Fruit fly (Drosophila melanogaster) whole organism, embryonic: ENCODE results near the gene Arp3.

ENCODE experiments used
- ATbp ChIP-seq: fragments of 200-800 bp; sonication (Bioruptor generic); optimal IDR thresholded peaks from 2 replicates; lab custom pipeline; 2017; ENCODE audit warnings: missing biosample characterization, mild to moderate bottlenecking, missing genetic modification characterization, missing genetic modification reagents
- CG10462 ChIP-seq: fragments of 200-800 bp; sonication (Bioruptor generic); optimal IDR thresholded peaks from 2 replicates; lab custom pipeline; 2016; ENCODE audit warnings: missing biosample characterization, missing genetic modification characterization
- CG11093 ChIP-seq: fragments of 200-800 bp; sonication (Bioruptor generic); IDR thresholded peaks from 3 replicates; pipeline ENCODE4 v1.3.6; 2022; ENCODE audit warnings: missing biosample characterization, missing genetic modification characterization
- CG12236 ChIP-seq: fragments of 200-800 bp; sonication (Bioruptor generic); optimal IDR thresholded peaks from 2 replicates; lab custom pipeline; 2016; ENCODE audit warnings: missing biosample characterization, missing genetic modification characterization
- CG13424 ChIP-seq: fragments of 200-800 bp; sonication (Bioruptor generic); optimal IDR thresholded peaks from 2 replicates; lab custom pipeline; 2019; ENCODE audit warnings: missing biosample characterization, mild to moderate bottlenecking, missing genetic modification characterization, moderate library complexity
- CG14014 ChIP-seq: fragments of 200-800 bp; sonication (Bioruptor generic); IDR thresholded peaks from 2 replicates; pipeline ENCODE4 v1.3.6; 2022; ENCODE audit warnings: missing biosample characterization, missing genetic modification characterization
- CG14710 ChIP-seq: fragments of 200-800 bp; sonication (Bioruptor generic); optimal IDR thresholded peaks from 3 replicates; lab custom pipeline; 2019; ENCODE audit warnings: missing biosample characterization, mild to moderate bottlenecking, missing genetic modification characterization, moderate library complexity
- CG14860 ChIP-seq: fragments of 200-800 bp; sonication (Bioruptor generic); IDR thresholded peaks from 3 replicates; pipeline ENCODE4 v1.3.6; 2022; ENCODE audit warnings: missing biosample characterization, missing genetic modification characterization; ENCODE audit not compliant: partially characterized antibody
- CG1529 ChIP-seq: fragments of 200-800 bp; sonication (Bioruptor generic); optimal IDR thresholded peaks from 3 replicates; lab custom pipeline; 2018; ENCODE audit warnings: missing biosample characterization, missing genetic modification characterization
- CG15479 ChIP-seq: fragments of 200-800 bp; sonication (Bioruptor generic); optimal IDR thresholded peaks from 3 replicates; lab custom pipeline; 2019; ENCODE audit warnings: missing biosample characterization, mild to moderate bottlenecking, missing genetic modification characterization, moderate library complexity
- CG16779 ChIP-seq: fragments of 200-800 bp; sonication (Bioruptor generic); IDR thresholded peaks from 2 replicates; pipeline ENCODE4 v1.3.6; 2022; ENCODE audit warnings: missing biosample characterization, missing genetic modification characterization
- CG17802 ChIP-seq: fragments of 200-800 bp; sonication (Bioruptor generic); optimal IDR thresholded peaks from 2 replicates; lab custom pipeline; 2018; ENCODE audit warnings: missing biosample characterization, mild to moderate bottlenecking, missing genetic modification characterization, moderate library complexity
- CG1792 ChIP-seq: fragments of 200-800 bp; sonication (Bioruptor generic); optimal IDR thresholded peaks from 2 replicates; lab custom pipeline; 2016; ENCODE audit warnings: missing biosample characterization, missing genetic modification characterization
- CG30403 ChIP-seq: fragments of 200-800 bp; sonication (Bioruptor generic); optimal IDR thresholded peaks from 3 replicates; lab custom pipeline; 2016; ENCODE audit warnings: missing biosample characterization, missing genetic modification characterization
- CG30431 ChIP-seq: fragments of 200-800 bp; sonication (Bioruptor generic); optimal IDR thresholded peaks from 2 replicates; lab custom pipeline; 2017; ENCODE audit warnings: missing biosample characterization, missing genetic modification characterization
- CG31388 ChIP-seq: fragments of 200-800 bp; sonication (Bioruptor generic); optimal IDR thresholded peaks from 2 replicates; lab custom pipeline; 2016; ENCODE audit warnings: missing biosample characterization, missing genetic modification characterization
- CG34224 ChIP-seq: fragments of 200-800 bp; sonication (Bioruptor generic); IDR thresholded peaks from 3 replicates; pipeline ENCODE4 v1.3.6; 2022; ENCODE audit warnings: missing biosample characterization, missing genetic modification characterization; ENCODE audit not compliant: partially characterized antibody
- CG4854 ChIP-seq: fragments of 200-800 bp; sonication (Bioruptor generic); optimal IDR thresholded peaks from 2 replicates; lab custom pipeline; 2016; ENCODE audit warnings: missing biosample characterization, missing genetic modification characterization, inconsistent platforms
- CG5245 ChIP-seq: fragments of 200-800 bp; sonication (Bioruptor generic); optimal IDR thresholded peaks from 3 replicates; lab custom pipeline; 2016; ENCODE audit warnings: missing biosample characterization, missing genetic modification characterization
- CG7271 ChIP-seq: fragments of 200-800 bp; sonication (Bioruptor generic); optimal IDR thresholded peaks from 2 replicates; lab custom pipeline; 2018; ENCODE audit warnings: missing biosample characterization, mild to moderate bottlenecking, missing genetic modification characterization, moderate library complexity
- CG7556 ChIP-seq: fragments of 200-800 bp; sonication (Bioruptor generic); optimal IDR thresholded peaks from 2 replicates; lab custom pipeline; 2017; ENCODE audit warnings: missing biosample characterization, mild to moderate bottlenecking, missing genetic modification characterization
- Dek ChIP-seq: fragments of 200-800 bp; sonication (Bioruptor generic); optimal IDR thresholded peaks from 3 replicates; lab custom pipeline; 2019; ENCODE audit warnings: missing biosample characterization, mild to moderate bottlenecking, missing genetic modification characterization, moderate library complexity
- E2f1 ChIP-seq: fragments of 200-800 bp; sonication (Bioruptor generic); IDR thresholded peaks from 2 replicates; pipeline ENCODE4 v1.3.6; 2022; ENCODE audit warnings: missing biosample characterization, missing genetic modification characterization
- H15 ChIP-seq: fragments of 200-800 bp; sonication (Bioruptor generic); IDR thresholded peaks from 3 replicates; pipeline ENCODE4 v1.3.6; 2022; ENCODE audit warnings: missing biosample characterization, missing genetic modification characterization
- Hey ChIP-seq: fragments of 200-800 bp; sonication (Bioruptor generic); optimal IDR thresholded peaks from 3 replicates; lab custom pipeline; 2018; ENCODE audit warnings: missing biosample characterization, mild to moderate bottlenecking, missing genetic modification characterization
- HmgD ChIP-seq: fragments of 200-800 bp; sonication (Bioruptor generic); optimal IDR thresholded peaks from 3 replicates; lab custom pipeline; 2016; ENCODE audit warnings: missing biosample characterization, missing genetic modification characterization
- Hr78 ChIP-seq, 2 experiments: fragments of 200-800 bp in 1 of 2; fragments of >200 bp in 1 of 2; sonication (Bioruptor generic) in 1 of 2; optimal IDR thresholded peaks; 2 replicates each; lab custom pipeline; 2017 to 2019; ENCODE audit warnings: missing biosample characterization in 2 of 2, missing genetic modification characterization in 2 of 2, mild to moderate bottlenecking in 1 of 2, moderate library complexity in 1 of 2
- Kr ChIP-seq: fragments of 200-800 bp; sonication (Bioruptor generic); optimal IDR thresholded peaks from 2 replicates; lab custom pipeline; 2017; ENCODE audit warnings: missing biosample characterization, mild to moderate bottlenecking, missing genetic modification characterization
- NC2α ChIP-seq: fragments of 200-800 bp; sonication (Bioruptor generic); optimal IDR thresholded peaks from 2 replicates; lab custom pipeline; 2016; ENCODE audit warnings: missing biosample characterization, missing genetic modification characterization
- NC2β ChIP-seq: fragments of 200-800 bp; sonication (Bioruptor generic); optimal IDR thresholded peaks from 2 replicates; lab custom pipeline; 2016; ENCODE audit warnings: missing biosample characterization, missing genetic modification characterization
- Scr ChIP-seq: fragments of 200-800 bp; sonication (Bioruptor generic); IDR thresholded peaks from 2 replicates; pipeline ENCODE4 v1.3.6; 2022; ENCODE audit warnings: missing biosample characterization, missing genetic modification characterization; ENCODE audit not compliant: partially characterized antibody
- Sox100B ChIP-seq: fragments of 200-800 bp; sonication (Bioruptor generic); optimal IDR thresholded peaks from 3 replicates; lab custom pipeline; 2018; ENCODE audit warnings: missing biosample characterization, mild to moderate bottlenecking, missing genetic modification characterization
- Stat92E ChIP-seq, 3 experiments: fragments of >200 bp in 2 of 3; fragments of 200-800 bp in 1 of 3; sonication (Bioruptor generic) in 1 of 3; optimal IDR thresholded peaks; 2 replicates each; lab custom pipeline; 2017 to 2019; ENCODE audit warnings: missing biosample characterization in 3 of 3, missing genetic modification characterization in 3 of 3, mild to moderate bottlenecking in 1 of 3, moderate library complexity in 1 of 3
- Xrp1 ChIP-seq: fragments of 200-800 bp; sonication (Bioruptor generic); IDR thresholded peaks from 2 replicates; pipeline ENCODE4 v1.3.6; 2022; ENCODE audit warnings: missing biosample characterization, missing genetic modification characterization
- ab ChIP-seq: fragments of 200-800 bp; sonication (Bioruptor generic); optimal IDR thresholded peaks from 2 replicates; lab custom pipeline; 2016; ENCODE audit warnings: missing biosample characterization, missing genetic modification characterization
- abd-A ChIP-seq: fragments of 200-800 bp; sonication (Bioruptor generic); optimal IDR thresholded peaks from 3 replicates; lab custom pipeline; 2019; ENCODE audit warnings: missing biosample characterization, mild to moderate bottlenecking, missing genetic modification characterization, moderate library complexity
- ap ChIP-seq: fragments of 200-800 bp; sonication (Bioruptor generic); IDR thresholded peaks from 2 replicates; pipeline ENCODE4 v1.3.6; 2022; ENCODE audit warnings: missing biosample characterization, missing genetic modification characterization
- ato ChIP-seq: fragments of 200-800 bp; sonication (Bioruptor generic); IDR thresholded peaks from 2 replicates; pipeline ENCODE4 v1.3.6; 2022; ENCODE audit warnings: missing biosample characterization, missing genetic modification characterization; ENCODE audit not compliant: partially characterized antibody
- bowl ChIP-seq: fragments of 200-800 bp; sonication (Bioruptor generic); IDR thresholded peaks from 2 replicates; pipeline ENCODE4 v1.3.6; 2022; ENCODE audit warnings: missing biosample characterization, missing genetic modification characterization
- da ChIP-seq: fragments of 200-800 bp; sonication (Bioruptor generic); optimal IDR thresholded peaks from 2 replicates; lab custom pipeline; 2016; ENCODE audit warnings: missing biosample characterization, missing genetic modification characterization
- dm ChIP-seq: fragments of 200-800 bp; sonication (Bioruptor generic); optimal IDR thresholded peaks from 3 replicates; lab custom pipeline; 2016; ENCODE audit warnings: missing biosample characterization, missing genetic modification characterization
- grn ChIP-seq: fragments of 200-800 bp; sonication (Bioruptor generic); optimal IDR thresholded peaks from 3 replicates; lab custom pipeline; 2017; ENCODE audit warnings: missing biosample characterization, missing genetic modification characterization
- klu ChIP-seq: fragments of 200-800 bp; sonication (Bioruptor generic); IDR thresholded peaks from 2 replicates; pipeline ENCODE4 v1.3.6; 2022; ENCODE audit warnings: missing biosample characterization, missing genetic modification characterization
- lab ChIP-seq: fragments of 200-800 bp; sonication (Bioruptor generic); optimal IDR thresholded peaks from 3 replicates; lab custom pipeline; 2017; ENCODE audit warnings: missing biosample characterization, missing genetic modification characterization, mild to moderate bottlenecking, moderate library complexity, missing genetic modification reagents
- ranshi ChIP-seq: fragments of 200-800 bp; sonication (Bioruptor generic); IDR thresholded peaks from 2 replicates; pipeline ENCODE4 v1.3.6; 2022; ENCODE audit warnings: missing biosample characterization, missing genetic modification characterization
- repo ChIP-seq: fragments of 200-800 bp; sonication (Bioruptor generic); optimal IDR thresholded peaks from 2 replicates; lab custom pipeline; 2016; ENCODE audit warnings: missing biosample characterization, missing genetic modification characterization
- sqz ChIP-seq: fragments of 200-800 bp; sonication (Bioruptor generic); optimal IDR thresholded peaks from 3 replicates; lab custom pipeline; 2018; ENCODE audit warnings: missing biosample characterization, mild to moderate bottlenecking, missing genetic modification characterization
- ssp ChIP-seq: fragments of 200-800 bp; sonication (Bioruptor generic); IDR thresholded peaks from 2 replicates; pipeline ENCODE4 v1.3.6; 2022; ENCODE audit warnings: missing biosample characterization, missing genetic modification characterization
- tin ChIP-seq: fragments of 200-800 bp; sonication (Bioruptor generic); optimal IDR thresholded peaks from 3 replicates; lab custom pipeline; 2016; ENCODE audit warnings: missing biosample characterization, missing genetic modification characterization

Arp3 gene

dm6 chr3L:8115864-8116528 lies at the start of gene Arp3, which contains the start of gene msk (continued):
- TF ChIP-seq ATbp (GFP tag; lab: Kevin White, UChicago) (no peak), grn (GFP tag; lab: Kevin White, UChicago) (peak; percentile 16), CG15479 (GFP tag; lab: Kevin White, UChicago) (no peak), CG11093 (GFP tag; lab: Robert Waterston, UW) (peak; percentile 73), CG17802 (tag; lab: Kevin White, UChicago) (peak; percentile 49), repo (peak; percentile 81), ab (peak; percentile 61), Dek (peak; percentile 64), Sox100B (GFP tag; lab: Kevin White, UChicago) (no peak), CG1529 (GFP tag; lab: Kevin White, UChicago) (no peak), CG14860 (GFP tag; lab: Robert Waterston, UW) (no peak), CG13424 (tag; lab: Kevin White, UChicago) (peak; percentile 77), Kr (no peak), CG16779 (GFP tag; lab: Robert Waterston, UW) (no peak), sqz (no peak), CG30431 (peak; percentile 38), H15 (GFP tag; lab: Robert Waterston, UW) (peak; percentile 74; the same call in 2 of the 3 replicates), CG7271 (tag; lab: Kevin White, UChicago) (no peak), CG14014 (peak; percentile 25; the same call in 1 of the 2 replicates), CG10462 (GFP tag; lab: Kevin White, UChicago) (no peak), HmgD (GFP tag; lab: Kevin White, UChicago) (peak; percentile 97), CG7556 (GFP tag; lab: Kevin White, UChicago) (peak; percentile 55), Hr78 (GFP tag; optimal IDR thresholded peaks at IDR 0.05; lab: Kevin White, UChicago) (no peak), CG12236 (GFP tag; lab: Kevin White, UChicago) (peak; percentile 58), tin (GFP tag; lab: Kevin White, UChicago) (peak; percentile 89), Scr (GFP tag; lab: Robert Waterston, UW) (peak; percentile 49), CG4854 (GFP tag; lab: Kevin White, UChicago) (peak; percentile 75), klu (GFP tag; lab: Robert Waterston, UW) (peak; percentile 43; the same call in 1 of the 2 replicates), da (GFP tag; lab: Kevin White, UChicago) (peak; percentile 79), abd-A (tag; lab: Kevin White, UChicago) (no peak), dm (GFP tag; lab: Kevin White, UChicago) (peak; percentile 94), Hey (no peak), CG1792 (GFP tag; lab: Kevin White, UChicago) (peak; percentile 89), CG5245 (GFP tag; lab: Kevin White, UChicago) (peak; percentile 78), E2f1 (GFP tag; lab: Robert Waterston, UW) (no peak), CG31388 (peak; percentile 58), Stat92E (GFP tag; optimal IDR thresholded peaks at IDR 0.05; lab: Kevin White, UChicago) (peak in 1 of 3 experiments; percentile 59), NC2α (GFP tag; lab: Kevin White, UChicago) (peak; percentile 59), ato (no peak), CG34224 (GFP tag; lab: Robert Waterston, UW) (0 out of 3 replicates have a peak, but pooled peaks have one; percentile 14), ranshi (peak; percentile 77), CG30403 (GFP tag; lab: Kevin White, UChicago) (peak; percentile 90), NC2β (peak; percentile 88), ssp (peak; percentile 71), ap (peak; percentile 11; the same call in 1 of the 2 replicates), bowl (GFP tag; lab: Robert Waterston, UW) (no peak; the same call in 1 of the 2 replicates), lab (GFP tag; lab: Kevin White, UChicago) (peak; percentile 88), Xrp1 (GFP tag; lab: Robert Waterston, UW) (peak; percentile 71), CG14710 (tag; lab: Kevin White, UChicago) (peak; percentile 91)
